Fruit fly (Drosophila melanogaster) whole organism, prepupa: ENCODE results near the gene Cda4.

Experiments
- CG11902 ChIP-seq: fragments of 200-800 bp; sonication (Bioruptor generic); optimal IDR thresholded peaks from 3 replicates; lab custom pipeline; 2016; ENCODE audit warnings: missing biosample characterization, missing genetic modification characterization
- CG16779 ChIP-seq: fragments of 200-800 bp; sonication (Bioruptor generic); optimal IDR thresholded peaks from 3 replicates; lab custom pipeline; 2017; ENCODE audit warnings: missing biosample characterization, mild to moderate bottlenecking, missing genetic modification characterization
- CG31627 ChIP-seq: fragments of 200-800 bp; sonication (Bioruptor generic); optimal IDR thresholded peaks from 3 replicates; lab custom pipeline; 2016; ENCODE audit warnings: missing biosample characterization, missing genetic modification characterization
- CG32006 ChIP-seq: fragments of 200-800 bp; sonication (Bioruptor generic); optimal IDR thresholded peaks from 3 replicates; lab custom pipeline; 2017; ENCODE audit warnings: missing biosample characterization, mild to moderate bottlenecking, missing genetic modification characterization
- CG34406 ChIP-seq: fragments of 200-800 bp; sonication (Bioruptor generic); optimal IDR thresholded peaks from 3 replicates; lab custom pipeline; 2016; ENCODE audit warnings: missing biosample characterization, missing genetic modification characterization
- CG6854 ChIP-seq: fragments of 200-800 bp; sonication (Bioruptor generic); optimal IDR thresholded peaks from 2 replicates; lab custom pipeline; 2017; ENCODE audit warnings: missing biosample characterization, mild to moderate bottlenecking, missing genetic modification characterization
- CG8319 ChIP-seq: fragments of 200-800 bp; sonication (Bioruptor generic); optimal IDR thresholded peaks from 3 replicates; lab custom pipeline; 2016; ENCODE audit warnings: missing biosample characterization, missing genetic modification characterization
- Eip78C ChIP-seq: fragments of 200-800 bp; sonication (Bioruptor generic); peaks from one replicate; lab custom pipeline; 2016; ENCODE audit warnings: missing biosample characterization, missing genetic modification characterization
- Gug ChIP-seq: fragments of 200-800 bp; sonication (Bioruptor generic); IDR thresholded peaks from 2 replicates; pipeline ENCODE4 v1.3.6; 2022; ENCODE audit warnings: missing biosample characterization, missing genetic modification characterization
- Met ChIP-seq: fragments of 200-800 bp; sonication (Bioruptor generic); optimal IDR thresholded peaks from 3 replicates; lab custom pipeline; 2016; ENCODE audit warnings: missing biosample characterization, missing genetic modification characterization
- Sox102F ChIP-seq: fragments of 200-800 bp; sonication (Bioruptor generic); optimal IDR thresholded peaks from 2 replicates; lab custom pipeline; 2016; ENCODE audit warnings: missing biosample characterization, mild to moderate bottlenecking, missing genetic modification characterization
- lz ChIP-seq: fragments of 200-800 bp; sonication (Bioruptor generic); optimal IDR thresholded peaks from 3 replicates; lab custom pipeline; 2016; ENCODE audit warnings: missing biosample characterization, missing genetic modification characterization

- TF ChIP-seq Met (GFP tag; lab: Kevin White, UChicago) (no peak), Gug (GFP tag; lab: Robert Waterston, UW) (no peak), CG6854 (no peak), CG31627 (GFP tag; lab: Kevin White, UChicago) (no peak), CG16779 (no peak), Sox102F (GFP tag; lab: Kevin White, UChicago) (no peak), lz (no peak), CG11902 (no peak), Eip78C (GFP tag; lab: Kevin White, UChicago) (no peak), CG32006 (GFP tag; lab: Kevin White, UChicago) (no peak), CG34406 (GFP tag; lab: Kevin White, UChicago) (no peak), CG8319 (GFP tag; lab: Kevin White, UChicago) (no peak)
Measured at dm6 chrX:22544660-22545059, 87.8 kb downstream of the Cda4 start.
